Worm (Caenorhabditis elegans) whole organism, midembryonic: ENCODE data around the gene nspb-10.

ENCODE experiments used
- T22C8.4 ChIP-seq: fragments of 200-800 bp; sonication (Bioruptor generic); IDR thresholded peaks from 2 replicates; pipeline ENCODE4 v1.3.6; 2022; ENCODE audit warnings: missing genetic modification characterization, missing compliant biosample characterization
- cog-1 ChIP-seq: sonication (generic microtip); optimal IDR thresholded peaks from 2 replicates; lab custom pipeline; 2016; ENCODE audit warnings: missing genetic modification characterization, missing compliant biosample characterization
- flt-1 ChIP-seq: fragments of 200-800 bp; sonication (Bioruptor generic); IDR thresholded peaks from 2 replicates; pipeline ENCODE4 v1.3.6; 2022; ENCODE audit warnings: missing genetic modification characterization, missing compliant biosample characterization
- klf-2 ChIP-seq: fragments of 200-800 bp; sonication (Bioruptor generic); conservative IDR thresholded peaks from 2 replicates; pipeline ENCODE4 v1.3.6; 2022; ENCODE audit warnings: missing genetic modification reagents, missing genetic modification characterization, missing compliant biosample characterization
- med-1 ChIP-seq: sonication (generic microtip); optimal IDR thresholded peaks from 2 replicates; lab custom pipeline; 2017; ENCODE audit warnings: missing genetic modification characterization, mild to moderate bottlenecking, missing compliant biosample characterization, antibody characterized with exemption, missing genetic modification reagents; ENCODE audit not compliant: insufficient read depth
- ref-1 ChIP-seq: fragments of 200-800 bp; sonication (Bioruptor generic); conservative IDR thresholded peaks from 2 replicates; pipeline ENCODE4 v1.3.6; 2022; ENCODE audit warnings: missing genetic modification reagents, missing genetic modification characterization, missing compliant biosample characterization
- tab-1 ChIP-seq: fragments of 200-800 bp; sonication (Bioruptor generic); IDR thresholded peaks from 2 replicates; pipeline ENCODE4 v1.3.6; 2022; ENCODE audit warnings: missing genetic modification characterization, missing compliant biosample characterization
- ztf-23 ChIP-seq: fragments of 200-800 bp; sonication (Bioruptor generic); IDR thresholded peaks from 2 replicates; pipeline ENCODE4 v1.3.6; 2022; ENCODE audit warnings: missing genetic modification reagents, missing genetic modification characterization, missing compliant biosample characterization
- ztf-29 ChIP-seq: fragments of 200-800 bp; sonication (Bioruptor generic); IDR thresholded peaks from 2 replicates; pipeline ENCODE4 v1.3.6; 2022; ENCODE audit warnings: missing genetic modification reagents, missing genetic modification characterization, missing compliant biosample characterization

nspb-10 gene

DNA sequence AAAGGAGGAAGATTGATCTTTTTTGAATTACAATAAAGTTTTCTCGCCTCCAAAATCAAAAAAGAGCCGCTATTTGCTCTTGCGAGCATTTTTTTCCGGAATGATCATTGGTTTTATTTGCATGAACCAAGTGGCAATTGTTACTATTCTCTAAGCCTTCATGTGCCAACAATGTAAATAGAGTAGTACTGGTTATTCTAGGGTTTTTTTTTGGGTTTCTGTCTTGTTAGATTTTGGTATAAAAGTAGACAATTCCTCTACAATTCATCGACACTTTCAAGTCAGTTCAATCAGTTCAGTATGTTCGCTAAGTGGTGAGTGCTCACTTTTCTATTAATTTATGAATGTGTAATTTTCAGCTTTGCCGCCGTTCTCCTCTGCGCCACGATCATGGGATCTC is 10.0 kb downstream of the nspb-10 start, which contains the start of gene nspb-7:
TSS of gene nspb-7 (plus strand) at position 301 of the 400 bp plus-strand sequence.
- TF ChIP-seq tab-1 (GFP tag; lab: Robert Waterston, UW) = no peak
- no peak for TF ChIP-seq ztf-23
- TF ChIP-seq ztf-29 = no peak
- no peak for TF ChIP-seq med-1 (GFP tag; lab: Kevin White, UChicago)

ce11 chrII:14576429-14576828 is 11.6 kb downstream of the nspb-10 start, which contains the start of gene C01G12.13:
C01G12.13 (plus strand) TSS chrII:14576729.
- TF ChIP-seq T22C8.4 (GFP tag; lab: Robert Waterston, UW) (no peak), cog-1 (tag; lab: Kevin White, UChicago) (no peak), ztf-29 (no peak), tab-1 (GFP tag; lab: Robert Waterston, UW) (no peak), flt-1 (GFP tag; lab: Robert Waterston, UW) (no peak), klf-2 (no peak), ztf-23 (no peak), ref-1 (GFP tag; lab: Robert Waterston, UW) (no peak), med-1 (GFP tag; lab: Kevin White, UChicago) (no peak)

DNA sequence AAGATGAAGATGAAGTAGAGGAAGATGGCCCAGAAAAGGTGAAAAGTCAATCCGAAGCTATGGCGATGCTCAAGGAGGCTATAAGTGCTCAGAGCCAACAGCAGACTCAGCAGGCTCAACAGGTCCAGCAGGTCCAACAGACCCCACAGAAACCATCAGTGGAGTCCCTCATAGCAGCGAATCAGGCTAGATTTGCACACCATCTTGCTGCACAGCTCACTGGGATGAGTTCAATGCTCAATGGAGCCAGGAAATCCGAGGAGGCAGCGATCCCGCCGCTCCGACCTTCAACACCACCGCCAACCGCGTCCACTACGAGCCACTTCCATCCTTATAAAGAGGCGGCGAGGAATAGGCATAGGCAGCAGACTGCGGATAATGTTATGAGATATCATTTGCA is 13.3 kb downstream of the nspb-10 start:
- TF ChIP-seq T22C8.4 (GFP tag; lab: Robert Waterston, UW) (no peak), cog-1 (tag; lab: Kevin White, UChicago) (no peak), flt-1 (GFP tag; lab: Robert Waterston, UW) (no peak), ztf-23 (no peak), ztf-29 (no peak), klf-2 (no peak), ref-1 (GFP tag; lab: Robert Waterston, UW) (no peak), med-1 (GFP tag; lab: Kevin White, UChicago) (no peak), tab-1 (GFP tag; lab: Robert Waterston, UW) (no peak)

ce11 chrII:14573315-14573714 is 14.7 kb downstream of the nspb-10 start, which contains the start of gene madf-5:
madf-5 (plus strand) TSS chrII:14573615.
- no peak for TF ChIP-seq tab-1 (GFP tag; lab: Robert Waterston, UW)
- no peak for TF ChIP-seq med-1 (GFP tag; lab: Kevin White, UChicago)
- TF ChIP-seq ref-1 (GFP tag; lab: Robert Waterston, UW) = no peak
- no peak for TF ChIP-seq cog-1 (tag; lab: Kevin White, UChicago)
- TF ChIP-seq klf-2 = no peak

DNA sequence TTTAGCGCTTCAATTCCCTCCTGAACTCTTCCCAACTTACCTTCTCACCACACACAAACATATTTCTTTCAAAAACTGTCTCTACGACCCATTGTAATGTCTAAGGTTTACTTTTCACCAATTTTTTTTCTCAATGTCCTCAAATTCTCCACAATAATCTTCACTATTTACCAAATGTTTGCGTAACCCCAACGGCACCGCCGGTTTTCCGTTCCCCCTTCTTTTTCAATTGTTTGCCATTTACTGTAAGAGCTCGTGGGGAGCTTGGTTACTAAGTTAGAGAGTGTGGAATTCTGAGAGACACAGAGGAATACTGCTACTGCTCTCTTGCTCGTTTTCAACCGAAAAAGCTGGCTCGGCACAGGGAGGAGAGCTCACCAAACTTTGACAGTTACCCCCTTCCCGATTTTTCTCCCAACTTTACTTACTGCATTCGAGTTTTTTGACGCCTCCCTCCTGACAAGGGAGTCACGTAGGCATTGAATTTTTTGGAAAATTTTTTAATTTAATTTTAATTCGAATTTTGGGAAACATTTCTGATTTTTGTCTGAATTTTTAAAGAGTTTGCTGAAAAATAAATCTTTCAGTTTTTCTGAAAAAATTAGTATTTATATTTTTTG is 17.4 kb downstream of the nspb-10 start:
- TF ChIP-seq tab-1 (GFP tag; lab: Robert Waterston, UW) = no peak
- no peak for TF ChIP-seq med-1 (GFP tag; lab: Kevin White, UChicago)
- no peak for TF ChIP-seq klf-2
- TF ChIP-seq T22C8.4 (GFP tag; lab: Robert Waterston, UW) = no peak
- no peak for TF ChIP-seq ztf-29
- TF ChIP-seq cog-1 (tag; lab: Kevin White, UChicago) = no peak
- TF ChIP-seq flt-1 (GFP tag; lab: Robert Waterston, UW) = no peak
- TF ChIP-seq ref-1 (GFP tag; lab: Robert Waterston, UW) = no peak
- no peak for TF ChIP-seq ztf-23

DNA sequence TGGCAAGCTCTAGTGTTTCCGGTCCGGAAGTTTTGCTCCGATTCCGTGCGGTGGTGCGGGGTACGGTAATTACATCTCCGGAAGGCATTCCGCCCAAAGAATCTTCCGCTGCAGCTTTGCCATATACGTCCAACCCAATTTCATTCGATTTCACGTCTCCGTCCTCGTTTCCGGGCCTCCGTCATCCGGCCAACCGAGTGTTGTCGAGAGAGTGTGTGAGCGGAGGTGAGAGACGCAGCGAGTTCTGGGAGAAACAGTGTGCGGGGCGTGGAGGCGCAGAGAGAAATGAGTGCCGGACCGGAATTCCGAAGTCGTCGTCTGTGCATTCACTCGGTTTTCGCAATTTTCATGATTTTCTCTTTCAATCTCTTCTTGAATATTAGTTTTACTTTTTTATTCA is 18.7 kb downstream of the nspb-10 start:
- TF ChIP-seq ztf-29 (no peak), cog-1 (tag; lab: Kevin White, UChicago) (no peak), ref-1 (GFP tag; lab: Robert Waterston, UW) (no peak), med-1 (GFP tag; lab: Kevin White, UChicago) (no peak), tab-1 (GFP tag; lab: Robert Waterston, UW) (no peak), klf-2 (no peak), T22C8.4 (GFP tag; lab: Robert Waterston, UW) (no peak), flt-1 (GFP tag; lab: Robert Waterston, UW) (no peak), ztf-23 (no peak)

- TF ChIP-seq flt-1 (GFP tag; lab: Robert Waterston, UW) = no peak
- TF ChIP-seq ztf-23 = 0 out of 2 replicates have a peak, but pooled peaks have one; percentile 41
Measured at ce11 chrII:14567811-14568210, 20.3 kb downstream of the nspb-10 start.

DNA sequence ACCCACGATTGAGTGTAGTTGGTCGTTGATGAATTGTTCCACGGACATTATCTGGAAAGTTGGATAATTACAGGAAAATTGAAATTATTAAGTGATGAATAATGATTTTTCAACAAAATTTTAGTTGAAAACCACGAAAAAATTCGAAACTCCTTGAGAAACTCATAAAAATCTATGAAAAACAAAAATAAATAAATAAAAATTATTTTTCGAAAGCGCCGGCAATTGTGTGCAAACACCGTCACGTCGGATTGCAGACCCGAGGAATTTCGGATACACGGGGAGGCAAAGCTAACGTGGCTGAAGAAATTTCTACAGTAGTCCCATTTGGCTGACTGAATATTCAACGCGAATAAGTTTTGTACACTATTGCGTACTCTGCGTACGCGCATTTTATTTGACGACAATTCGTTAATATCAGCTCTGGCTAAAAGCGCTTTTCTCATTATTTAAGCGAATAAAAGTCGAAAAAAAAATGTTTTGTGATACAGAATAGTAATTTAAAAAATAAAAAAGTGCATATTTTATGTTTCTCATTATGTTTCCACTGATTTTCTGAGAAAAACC is 26.4 kb downstream of the nspb-10 start, which contains the start of gene mog-4:
TSS of gene mog-4 (minus strand) at position 51 of the 567 bp plus-strand sequence.
- peak; percentile 61 for TF ChIP-seq cog-1 (tag; lab: Kevin White, UChicago)
- TF ChIP-seq ztf-29 = peak; percentile 74
- TF ChIP-seq ztf-23 = peak; percentile 92
- peak; percentile 91 for TF ChIP-seq flt-1 (GFP tag; lab: Robert Waterston, UW)
- TF ChIP-seq klf-2 = peak; percentile 79

DNA sequence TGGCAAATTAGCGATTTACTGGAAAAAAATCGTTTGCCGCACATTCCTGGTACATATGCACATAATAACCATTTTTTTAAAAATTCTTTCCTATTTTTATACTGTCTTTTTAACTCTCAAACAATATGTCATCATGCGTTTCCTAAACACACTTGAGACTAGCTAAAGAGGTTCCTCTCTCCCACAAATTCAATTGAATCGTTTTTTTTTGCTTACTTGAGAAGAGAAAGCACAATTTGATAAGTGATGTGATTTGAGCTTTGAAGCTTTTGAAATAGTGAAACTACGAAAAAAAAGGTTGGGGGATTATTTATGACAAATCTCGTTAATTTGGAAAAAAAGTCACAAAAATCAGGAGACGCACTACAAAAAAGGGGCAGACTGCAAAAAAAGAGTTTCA is 33.0 kb downstream of the nspb-10 start:
- TF ChIP-seq T22C8.4 (GFP tag; lab: Robert Waterston, UW) (no peak), ref-1 (GFP tag; lab: Robert Waterston, UW) (no peak), ztf-23 (no peak), flt-1 (GFP tag; lab: Robert Waterston, UW) (no peak), med-1 (GFP tag; lab: Kevin White, UChicago) (no peak), tab-1 (GFP tag; lab: Robert Waterston, UW) (no peak), klf-2 (no peak), ztf-29 (no peak), cog-1 (tag; lab: Kevin White, UChicago) (no peak)

- TF ChIP-seq cog-1 (tag; lab: Kevin White, UChicago) (no peak), flt-1 (GFP tag; lab: Robert Waterston, UW) (no peak), med-1 (GFP tag; lab: Kevin White, UChicago) (no peak), klf-2 (no peak), tab-1 (GFP tag; lab: Robert Waterston, UW) (no peak), ztf-23 (no peak), ztf-29 (no peak), ref-1 (GFP tag; lab: Robert Waterston, UW) (no peak), T22C8.4 (GFP tag; lab: Robert Waterston, UW) (no peak)
Measured at ce11 chrII:14550613-14551012, 37.4 kb downstream of the nspb-10 start, which contains the start of gene nlp-41. nlp-41 (plus strand) TSS chrII:14550913.
